Worm (Caenorhabditis elegans) whole organism, mixed stage, embryonic: ENCODE results near the gene nos-3.

Experiments
- bed-3 ChIP-seq: fragments of 200-800 bp; sonication (Bioruptor generic); optimal IDR thresholded peaks from 3 replicates; lab custom pipeline; 2018; ENCODE audit warnings: mild to moderate bottlenecking, missing genetic modification characterization, moderate library complexity, missing compliant biosample characterization
- blmp-1 ChIP-seq: fragments of 150-350 bp; optimal IDR thresholded peaks from 2 replicates; lab custom pipeline; 2014; ENCODE audit warnings: missing biosample characterization, missing genetic modification characterization
- ceh-39 ChIP-seq: fragments of 150-350 bp; optimal IDR thresholded peaks from 2 replicates; lab custom pipeline; 2014; ENCODE audit warnings: missing biosample characterization, missing genetic modification characterization
- ceh-43 ChIP-seq: fragments of 200-800 bp; sonication (Bioruptor generic); optimal IDR thresholded peaks from 2 replicates; lab custom pipeline; 2018; ENCODE audit warnings: mild to moderate bottlenecking, missing genetic modification characterization, moderate library complexity, missing compliant biosample characterization
- ceh-83 ChIP-seq: fragments of 200-800 bp; sonication (Bioruptor generic); optimal IDR thresholded peaks from 2 replicates; lab custom pipeline; 2018; ENCODE audit warnings: mild to moderate bottlenecking, missing genetic modification characterization, missing compliant biosample characterization
- ces-1 ChIP-seq: fragments of 150-350 bp; optimal IDR thresholded peaks from 2 replicates; lab custom pipeline; 2014; ENCODE audit warnings: missing biosample characterization, missing genetic modification reagents, missing genetic modification characterization
- cnd-1 ChIP-seq: fragments of 200-800 bp; sonication (Bioruptor generic); optimal IDR thresholded peaks from 2 replicates; lab custom pipeline; 2018; ENCODE audit warnings: mild to moderate bottlenecking, missing genetic modification characterization, missing compliant biosample characterization
- drap-1 ChIP-seq: fragments of 200-800 bp; sonication (Bioruptor generic); optimal IDR thresholded peaks from 3 replicates; lab custom pipeline; 2018; ENCODE audit warnings: mild to moderate bottlenecking, missing genetic modification characterization, missing compliant biosample characterization
- elt-1 ChIP-seq: sonication (generic microtip); optimal IDR thresholded peaks from 2 replicates; lab custom pipeline; 2017; ENCODE audit warnings: missing genetic modification characterization, mild to moderate bottlenecking, missing compliant biosample characterization, antibody characterized with exemption, moderate library complexity, borderline replicate concordance; ENCODE audit not compliant: insufficient read depth
- elt-3 ChIP-seq: fragments of 150-350 bp; optimal IDR thresholded peaks from 2 replicates; lab custom pipeline; 2014; ENCODE audit warnings: missing biosample characterization, missing genetic modification characterization
- flh-1 ChIP-seq: fragments of 200-800 bp; sonication (Bioruptor generic); optimal IDR thresholded peaks from 2 replicates; lab custom pipeline; 2018; ENCODE audit warnings: mild to moderate bottlenecking, missing genetic modification characterization, moderate library complexity, missing compliant biosample characterization
- ham-2 ChIP-seq: fragments of 200-800 bp; sonication (Bioruptor generic); optimal IDR thresholded peaks from 2 replicates; lab custom pipeline; 2018; ENCODE audit warnings: mild to moderate bottlenecking, missing genetic modification characterization, missing compliant biosample characterization
- lin-32 ChIP-seq: fragments of 200-800 bp; sonication (Bioruptor generic); optimal IDR thresholded peaks from 2 replicates; lab custom pipeline; 2018; ENCODE audit warnings: mild to moderate bottlenecking, missing genetic modification characterization, missing compliant biosample characterization
- lsy-2 ChIP-seq: fragments of 150-350 bp; optimal IDR thresholded peaks from 2 replicates; lab custom pipeline; 2014; ENCODE audit warnings: missing biosample characterization, missing genetic modification characterization
- mab-5 ChIP-seq: fragments of 150-350 bp; optimal IDR thresholded peaks from 2 replicates; lab custom pipeline; 2014; ENCODE audit warnings: missing biosample characterization, missing genetic modification characterization
- mls-2 ChIP-seq: sonication (generic microtip); optimal IDR thresholded peaks from 2 replicates; lab custom pipeline; 2016; ENCODE audit warnings: mild to moderate bottlenecking, missing genetic modification characterization, moderate library complexity, missing compliant biosample characterization
- nhr-12 ChIP-seq: fragments of 150-350 bp; optimal IDR thresholded peaks from 2 replicates; lab custom pipeline; 2014; ENCODE audit warnings: missing biosample characterization, missing genetic modification characterization
- nhr-2 ChIP-seq: fragments of 150-350 bp; optimal IDR thresholded peaks from 2 replicates; lab custom pipeline; 2014; ENCODE audit warnings: missing biosample characterization, missing genetic modification characterization
- nhr-237 ChIP-seq: fragments of 150-350 bp; optimal IDR thresholded peaks from 2 replicates; lab custom pipeline; 2014; ENCODE audit warnings: missing biosample characterization, missing genetic modification characterization
- nhr-28 ChIP-seq: fragments of 150-350 bp; optimal IDR thresholded peaks from 2 replicates; lab custom pipeline; 2014; ENCODE audit warnings: missing biosample characterization, missing genetic modification characterization
- nhr-76 ChIP-seq: sonication (generic microtip); optimal IDR thresholded peaks from 2 replicates; lab custom pipeline; 2017; ENCODE audit warnings: missing biosample characterization, missing genetic modification characterization
- sem-2 ChIP-seq: fragments of 200-800 bp; sonication (Bioruptor generic); optimal IDR thresholded peaks from 2 replicates; lab custom pipeline; 2018; ENCODE audit warnings: mild to moderate bottlenecking, missing genetic modification characterization, missing compliant biosample characterization
- snpc-4 ChIP-seq: fragments of 150-350 bp; optimal IDR thresholded peaks from 2 replicates; lab custom pipeline; 2014; ENCODE audit warnings: missing biosample characterization, missing genetic modification characterization
- sptf-1 ChIP-seq: sonication (generic microtip); optimal IDR thresholded peaks from 2 replicates; lab custom pipeline; 2017; ENCODE audit warnings: mild to moderate bottlenecking, missing genetic modification characterization, moderate library complexity, missing compliant biosample characterization
- tbx-8 ChIP-seq: fragments of 200-800 bp; sonication (Bioruptor generic); optimal IDR thresholded peaks from 2 replicates; lab custom pipeline; 2018; ENCODE audit warnings: mild to moderate bottlenecking, missing genetic modification characterization, moderate library complexity, missing compliant biosample characterization
- unc-120 ChIP-seq: sonication (generic microtip); optimal IDR thresholded peaks from 2 replicates; lab custom pipeline; 2017; ENCODE audit warnings: missing genetic modification characterization, missing compliant biosample characterization; ENCODE audit not compliant: poor library complexity, severe bottlenecking
- unc-39 ChIP-seq: fragments of 150-350 bp; optimal IDR thresholded peaks from 2 replicates; lab custom pipeline; 2014; ENCODE audit warnings: missing biosample characterization, missing genetic modification characterization
- unc-62 ChIP-seq: fragments of 150-350 bp; optimal IDR thresholded peaks from 2 replicates; lab custom pipeline; 2014; ENCODE audit warnings: missing biosample characterization, missing genetic modification reagents, missing genetic modification characterization
- zip-8 ChIP-seq: fragments of 150-350 bp; optimal IDR thresholded peaks from 2 replicates; lab custom pipeline; 2014; ENCODE audit warnings: missing biosample characterization, missing genetic modification characterization

Gene nos-3

DNA sequence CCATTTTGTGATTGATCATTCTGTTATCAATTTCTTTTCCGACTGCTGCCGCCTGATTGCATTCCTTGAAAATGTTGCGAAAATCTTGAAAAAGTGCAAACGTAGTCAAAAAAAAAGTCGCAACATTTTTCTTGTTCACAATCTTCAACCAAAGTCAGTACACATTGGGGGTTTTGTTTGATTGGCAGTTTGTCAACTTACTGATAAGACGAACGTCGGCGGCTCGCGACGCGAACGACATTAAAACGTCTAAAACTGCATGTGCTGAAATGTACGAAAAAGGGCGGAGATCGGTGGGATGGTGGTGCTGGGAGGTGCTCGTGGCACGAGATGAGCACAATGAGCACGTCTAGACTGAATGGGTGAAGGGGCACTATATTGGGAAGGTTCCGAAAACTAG lies 7.3 kb upstream of the nos-3 start:
- no peak for TF ChIP-seq lsy-2 (tag; lab: Kevin White, UChicago)
- TF ChIP-seq zip-8 (tag; lab: Kevin White, UChicago) = no peak
- no peak for TF ChIP-seq ceh-43
- no peak for TF ChIP-seq nhr-76
- TF ChIP-seq nhr-2 (tag; lab: Kevin White, UChicago) = no peak
- no peak for TF ChIP-seq sem-2 (GFP tag; lab: Kevin White, UChicago)
- TF ChIP-seq nhr-12 (tag; lab: Kevin White, UChicago) = no peak
- no peak for TF ChIP-seq nhr-237
- no peak for TF ChIP-seq unc-39
- TF ChIP-seq elt-1 (tag; lab: Kevin White, UChicago) = no peak

DNA sequence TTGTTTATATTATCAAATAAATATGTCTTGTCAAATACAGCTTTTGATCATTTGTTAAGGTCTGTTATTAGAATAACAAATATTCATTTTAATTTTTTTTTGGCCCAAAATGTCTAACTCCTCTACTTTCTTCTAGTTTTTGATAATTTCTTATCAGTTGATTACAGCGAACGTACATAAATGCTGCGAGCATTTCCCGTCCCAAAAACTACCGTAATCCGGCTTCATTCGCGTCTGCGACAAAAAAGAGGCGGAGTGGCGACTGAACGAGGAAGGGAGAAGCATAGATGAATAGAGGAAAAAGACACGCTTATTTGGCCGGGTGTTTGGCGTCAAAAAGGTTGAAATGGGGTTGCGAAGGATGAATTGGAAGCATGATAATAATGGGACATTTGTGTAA lies 5.6 kb upstream of the nos-3 start:
- no peak for TF ChIP-seq bed-3 (GFP tag; lab: Kevin White, UChicago)
- TF ChIP-seq drap-1 (GFP tag; lab: Kevin White, UChicago) = no peak
- TF ChIP-seq ces-1 (GFP tag; lab: Kevin White, UChicago) = no peak
- TF ChIP-seq mab-5 (tag; lab: Kevin White, UChicago) = no peak
- TF ChIP-seq elt-3 = no peak
- no peak for TF ChIP-seq lin-32 (GFP tag; lab: Kevin White, UChicago)
- no peak for TF ChIP-seq nhr-76

DNA sequence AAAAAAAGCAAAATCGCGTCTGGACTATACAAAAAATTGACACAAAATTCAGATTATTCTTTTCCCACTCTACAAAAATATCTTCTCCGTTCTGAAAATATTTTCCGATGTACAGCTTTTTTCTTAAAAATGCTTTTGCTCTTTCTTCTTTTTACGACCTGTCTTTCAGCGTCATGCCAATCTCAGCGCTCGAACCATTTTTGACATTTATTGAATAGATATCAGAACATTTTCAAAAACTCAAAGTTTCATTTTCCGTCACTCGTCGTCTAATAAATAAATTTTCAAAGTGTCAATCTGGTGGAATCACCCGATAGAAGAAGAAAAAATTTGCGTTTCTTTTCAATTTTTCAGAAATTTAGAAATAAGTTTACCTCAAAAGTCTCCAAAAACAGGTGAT lies 4.7 kb upstream of the nos-3 start:
- no peak for TF ChIP-seq cnd-1 (tag; lab: Kevin White, UChicago)

DNA sequence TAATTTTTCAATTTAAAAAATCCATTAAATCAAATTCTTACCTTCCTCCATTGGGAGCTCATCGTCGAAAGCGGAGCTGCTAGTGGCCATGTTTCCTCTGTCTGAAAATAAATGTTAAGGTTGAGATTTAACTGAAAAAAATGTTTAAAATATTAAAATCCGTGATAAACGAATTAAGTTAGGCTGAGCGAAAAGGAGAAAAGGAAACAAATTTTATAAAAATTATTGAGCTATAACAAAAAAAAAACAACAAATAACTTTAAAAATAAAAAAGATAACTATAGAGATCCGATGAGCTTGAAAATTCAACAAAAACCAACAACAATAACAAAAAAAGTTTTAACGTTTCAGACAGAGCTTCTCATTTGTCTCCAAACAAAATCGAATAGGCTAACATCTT lies 3.3 kb upstream of the nos-3 start, which contains the start of gene pno-1:
TSS of gene pno-1 (minus strand) at position 101 of the 400 bp plus-strand sequence.
- no peak for TF ChIP-seq tbx-8 (GFP tag; lab: Kevin White, UChicago)
- no peak for TF ChIP-seq nhr-12 (tag; lab: Kevin White, UChicago)
- no peak for TF ChIP-seq nhr-2 (tag; lab: Kevin White, UChicago)
- TF ChIP-seq elt-3 = no peak
- TF ChIP-seq unc-120 (tag; lab: Kevin White, UChicago) = no peak
- TF ChIP-seq blmp-1 (tag; lab: Kevin White, UChicago) = no peak
- TF ChIP-seq ces-1 (GFP tag; lab: Kevin White, UChicago) = no peak
- TF ChIP-seq mab-5 (tag; lab: Kevin White, UChicago) = no peak
- no peak for TF ChIP-seq ceh-83
- TF ChIP-seq zip-8 (tag; lab: Kevin White, UChicago) = no peak
- no peak for TF ChIP-seq lsy-2 (tag; lab: Kevin White, UChicago)
- TF ChIP-seq flh-1 (GFP tag; lab: Kevin White, UChicago) = no peak
- TF ChIP-seq bed-3 (GFP tag; lab: Kevin White, UChicago) = no peak
- no peak for TF ChIP-seq ham-2 (GFP tag; lab: Kevin White, UChicago)
- TF ChIP-seq ceh-43 = no peak

DNA sequence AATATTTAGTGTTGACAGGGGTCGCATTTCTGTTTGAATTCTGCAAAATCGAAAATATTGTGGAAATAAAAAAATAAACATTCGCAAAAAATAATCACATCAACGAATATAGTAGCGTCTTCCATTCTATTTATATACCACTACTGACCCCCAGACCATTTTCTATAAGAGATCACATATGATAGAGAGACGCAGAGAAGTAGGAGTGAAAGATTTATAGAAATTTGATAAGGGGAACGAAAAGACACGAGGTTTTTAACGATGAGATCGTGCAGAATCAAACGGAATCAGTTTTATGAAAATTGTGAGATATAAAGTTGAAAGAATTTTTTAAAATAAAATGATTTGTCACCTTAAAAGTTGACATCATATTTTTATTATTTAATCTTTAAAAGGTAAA lies 6.2 kb downstream of the nos-3 start:
- TF ChIP-seq ceh-43 (no peak), unc-62 (GFP tag; lab: Kevin White, UChicago) (no peak), flh-1 (GFP tag; lab: Kevin White, UChicago) (no peak), nhr-237 (no peak), lin-32 (GFP tag; lab: Kevin White, UChicago) (no peak), tbx-8 (GFP tag; lab: Kevin White, UChicago) (no peak), snpc-4 (tag; lab: Kevin White, UChicago) (no peak), nhr-28 (no peak), lsy-2 (tag; lab: Kevin White, UChicago) (no peak), blmp-1 (tag; lab: Kevin White, UChicago) (no peak), zip-8 (tag; lab: Kevin White, UChicago) (no peak)

DNA sequence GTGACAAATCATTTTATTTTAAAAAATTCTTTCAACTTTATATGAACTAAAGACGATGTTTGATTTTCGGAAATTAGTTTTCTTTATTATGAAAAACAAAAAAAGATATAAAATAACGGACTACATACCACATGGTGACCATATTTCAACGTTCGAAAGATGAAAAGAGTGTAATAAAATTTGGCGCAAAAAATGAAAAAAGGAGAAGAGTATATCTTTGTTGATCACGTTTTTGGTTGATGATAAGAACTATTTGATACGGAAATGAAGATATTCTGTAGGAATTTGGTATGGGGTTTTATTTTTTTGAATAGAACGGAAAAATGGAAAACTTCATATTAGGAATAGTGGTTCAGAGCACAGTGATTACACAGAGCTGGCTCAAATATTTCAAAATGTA lies 6.9 kb downstream of the nos-3 start, which contains the start of gene Y53C12B.7:
TSS of gene Y53C12B.7 (minus strand) at position 163 of the 400 bp plus-strand sequence.
- TF ChIP-seq mls-2 (tag; lab: Kevin White, UChicago) (no peak), sptf-1 (no peak), cnd-1 (tag; lab: Kevin White, UChicago) (no peak), elt-3 (no peak), lsy-2 (tag; lab: Kevin White, UChicago) (no peak), tbx-8 (GFP tag; lab: Kevin White, UChicago) (no peak), ceh-39 (no peak), nhr-2 (tag; lab: Kevin White, UChicago) (no peak)
